Fruit fly (Drosophila melanogaster): ENCODE results near the gene CG11722.
A peak's percentile ranks its signal among the peaks of the same experiment; 100 is the strongest.

dm6 chr3R:10054278-10054975, 9.1 kb upstream of the CG11722 start:
- no peak for TF ChIP-seq CG31627 (GFP tag; optimal IDR thresholded peaks at IDR 0.05)
- TF ChIP-seq fd59A (GFP tag; optimal IDR thresholded peaks at IDR 0.05), result no peak
- no peak for TF ChIP-seq OdsH (GFP tag; optimal IDR thresholded peaks at IDR 0.05)
- peak; percentile 12 for TF ChIP-seq Eip78C (GFP tag)

Measured in whole organism, prepupa.